Fruit fly (Drosophila melanogaster): Measurements from ENCODE around the gene CG17078.

Gene CG17078

DNA sequence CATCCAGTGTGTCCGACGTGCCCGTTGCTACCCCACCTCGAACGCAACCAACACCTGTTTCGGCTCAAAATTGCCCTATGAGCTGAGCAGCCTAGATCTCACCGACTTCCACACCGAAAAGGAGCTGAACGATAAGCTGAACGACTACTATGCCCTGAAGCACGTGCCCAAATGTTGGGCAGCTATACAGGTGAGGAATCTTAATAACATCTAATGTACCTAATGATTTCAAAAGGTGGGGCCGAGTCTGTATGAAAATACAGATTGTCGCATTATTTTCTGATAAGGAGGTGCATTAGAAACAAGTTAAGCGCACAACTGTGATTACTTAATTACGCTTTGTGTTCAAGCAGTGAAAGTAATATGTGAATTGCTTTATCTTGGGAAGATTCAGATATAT lies at the start of gene CG17078:
Gene CG17078, minus strand, starts transcription at position 101 of the 400 bp plus-strand sequence.
- no peak for TF ChIP-seq CG17801 (GFP tag; optimal IDR thresholded peaks at IDR 0.05; ENCODE audit: partially characterized antibody)

DNA sequence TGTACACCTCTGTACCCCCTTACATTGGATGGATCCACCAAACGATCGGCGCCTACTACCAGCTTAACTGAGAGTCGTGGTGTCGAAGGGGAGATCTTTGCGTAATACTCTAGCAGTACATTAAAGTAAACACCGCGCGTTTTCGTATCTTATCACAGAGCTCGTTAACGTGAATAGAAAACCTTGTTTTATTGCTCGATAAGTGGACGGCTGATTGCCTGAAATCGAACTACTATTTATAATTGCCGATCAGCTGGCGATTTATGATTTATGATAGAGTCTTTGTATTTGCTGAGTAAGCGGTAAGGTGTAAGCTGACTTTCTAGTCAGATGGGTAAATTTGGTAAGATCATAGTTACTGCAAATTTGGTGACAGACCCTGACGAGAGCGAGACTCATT lies 44.9 kb upstream of the CG17078 start:
- TF ChIP-seq CG17801 (GFP tag; optimal IDR thresholded peaks at IDR 0.05; ENCODE audit: partially characterized antibody), result no peak

DNA sequence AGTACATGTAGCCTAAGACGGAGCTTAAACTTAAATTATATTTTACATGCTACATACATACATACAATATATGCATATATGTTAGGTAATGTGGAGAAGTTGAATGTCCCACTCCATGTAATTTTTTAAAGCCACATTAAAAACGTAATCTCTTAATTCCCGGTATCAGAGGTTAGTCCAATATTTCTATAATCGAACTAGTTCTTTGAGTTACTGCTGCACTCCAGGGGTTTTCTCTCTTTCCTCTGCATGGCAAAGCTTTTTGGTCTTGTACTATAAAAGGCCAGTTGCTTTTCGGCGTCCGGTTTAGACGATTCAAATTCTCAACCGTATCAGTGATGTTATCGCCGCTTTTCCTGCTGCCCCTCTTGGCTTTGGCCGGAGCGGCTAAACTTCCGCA lies 43.8 kb upstream of the CG17078 start, which contains the start of gene CG33127:
Gene CG33127, plus strand, starts transcription at position 309 of the 400 bp plus-strand sequence.
- no peak for TF ChIP-seq CG17801 (GFP tag; optimal IDR thresholded peaks at IDR 0.05; ENCODE audit: partially characterized antibody)

DNA sequence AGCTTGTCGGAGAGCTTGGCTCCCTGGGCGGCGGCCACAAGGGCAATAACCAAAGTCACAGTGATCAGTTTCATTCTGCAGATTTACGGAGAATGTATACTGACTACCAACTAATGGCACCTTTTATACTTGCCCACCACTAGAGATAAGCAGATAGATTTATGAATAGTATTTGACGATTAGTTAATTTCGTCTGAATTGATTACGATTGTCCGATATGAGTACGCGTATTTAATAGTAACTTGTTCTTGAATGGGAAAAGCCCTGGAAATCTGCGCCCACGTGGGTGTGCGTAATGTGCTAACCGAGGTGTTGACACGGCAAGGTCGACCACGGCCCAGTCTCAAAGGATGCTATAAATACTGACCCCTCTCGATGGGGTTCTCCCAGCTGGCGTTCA lies 43.1 kb upstream of the CG17078 start, which contains the start of gene CG11911:
Gene CG11911, minus strand, starts transcription at position 101 of the 400 bp plus-strand sequence.
- TF ChIP-seq CG17801 (GFP tag; optimal IDR thresholded peaks at IDR 0.05; ENCODE audit: partially characterized antibody), result no peak

DNA sequence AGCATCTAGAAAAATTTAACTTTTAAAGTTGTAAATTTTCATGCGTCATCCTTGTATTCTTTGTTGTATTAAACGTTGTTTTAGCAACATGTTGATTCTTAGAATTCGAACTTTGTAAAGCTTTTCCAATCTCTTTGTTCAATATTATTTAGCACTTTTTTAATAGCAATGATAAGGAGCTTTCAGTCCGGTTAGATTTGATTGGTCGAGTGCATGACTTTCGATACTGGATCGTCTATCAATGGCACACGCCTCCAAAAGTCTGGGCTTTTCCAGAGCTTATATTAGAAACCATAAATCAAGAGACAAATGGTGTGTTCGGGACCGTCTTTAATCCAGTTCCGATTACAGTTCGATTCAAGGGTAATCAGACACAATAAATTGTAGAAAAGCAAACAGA lies 41.7 kb upstream of the CG17078 start:
- no peak for TF ChIP-seq CG17801 (GFP tag; optimal IDR thresholded peaks at IDR 0.05; ENCODE audit: partially characterized antibody)

DNA sequence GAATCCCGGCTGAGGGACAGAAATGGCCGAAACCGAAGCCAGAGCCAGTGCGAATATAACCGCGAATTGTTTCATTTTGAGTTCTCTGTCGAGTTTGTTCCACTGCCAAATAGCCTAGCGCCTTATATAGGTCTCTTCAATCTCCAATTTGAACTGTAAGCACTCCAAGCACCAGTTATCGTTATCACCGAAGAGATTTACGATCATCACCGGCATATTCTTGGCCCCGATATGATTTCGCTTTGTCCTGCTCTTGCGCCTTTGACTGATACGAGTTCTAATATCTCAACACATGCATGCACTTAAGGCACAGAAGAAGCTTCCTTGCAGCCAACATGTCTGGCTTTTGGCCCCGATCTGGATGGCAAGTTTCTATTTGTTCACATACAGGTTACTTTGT lies 41.1 kb upstream of the CG17078 start, which contains the start of gene CG11912:
Gene CG11912, minus strand, starts transcription at position 101 of the 400 bp plus-strand sequence.
- TF ChIP-seq CG17801 (GFP tag; optimal IDR thresholded peaks at IDR 0.05; ENCODE audit: partially characterized antibody), result no peak

DNA sequence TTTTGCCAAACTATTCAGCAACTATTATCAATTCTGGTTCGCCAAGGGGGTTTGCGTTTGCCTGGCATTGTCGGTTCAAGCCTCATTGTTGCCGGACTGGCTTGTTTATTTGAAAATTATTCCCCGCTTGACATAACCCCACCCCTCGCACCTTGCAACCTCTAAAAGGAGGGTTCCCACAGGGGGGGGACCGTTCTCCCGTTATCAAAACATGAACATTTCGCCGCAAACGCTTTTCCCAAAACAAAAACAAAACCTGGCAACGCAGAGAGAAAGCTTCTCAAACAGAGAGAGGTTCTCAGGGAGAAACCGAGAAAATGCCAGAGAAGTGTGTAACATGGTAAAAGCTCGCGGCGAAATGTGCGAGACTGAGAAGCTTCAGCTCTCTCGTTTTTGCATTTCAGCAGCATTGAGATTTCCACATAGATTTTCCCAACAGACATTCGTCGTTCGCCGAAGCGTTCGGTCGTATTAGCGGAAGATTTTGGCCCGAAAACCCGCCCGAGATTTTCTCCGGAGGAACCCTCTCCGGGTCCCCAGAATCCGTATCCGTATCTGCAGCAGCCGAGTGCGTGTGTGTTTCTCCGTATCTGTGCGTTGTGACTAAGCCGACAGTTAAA lies 31.9 kb upstream of the CG17078 start:
- no peak for TF ChIP-seq CG17801 (GFP tag; optimal IDR thresholded peaks at IDR 0.05; ENCODE audit: partially characterized antibody)

DNA sequence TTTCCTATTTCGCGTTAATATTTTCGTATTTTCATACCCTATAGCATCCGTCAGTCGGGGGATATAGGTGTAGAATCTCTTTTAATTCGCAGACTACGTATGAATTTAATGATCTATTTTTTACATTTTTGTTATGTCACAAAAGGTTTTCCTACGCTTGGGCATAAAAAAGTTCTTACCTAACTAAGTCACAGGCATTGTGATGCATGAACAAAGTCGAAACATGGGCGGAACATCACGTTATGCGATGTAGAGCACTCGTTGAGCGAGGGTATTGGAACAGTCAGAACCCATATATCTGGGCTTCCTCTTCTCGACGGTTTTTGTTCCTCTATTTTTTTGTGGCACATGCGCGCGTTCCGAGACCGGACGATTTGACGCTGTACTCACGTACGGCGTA lies 31.1 kb upstream of the CG17078 start:
- TF ChIP-seq CG17801 (GFP tag; optimal IDR thresholded peaks at IDR 0.05; ENCODE audit: partially characterized antibody), result peak; percentile 4

DNA sequence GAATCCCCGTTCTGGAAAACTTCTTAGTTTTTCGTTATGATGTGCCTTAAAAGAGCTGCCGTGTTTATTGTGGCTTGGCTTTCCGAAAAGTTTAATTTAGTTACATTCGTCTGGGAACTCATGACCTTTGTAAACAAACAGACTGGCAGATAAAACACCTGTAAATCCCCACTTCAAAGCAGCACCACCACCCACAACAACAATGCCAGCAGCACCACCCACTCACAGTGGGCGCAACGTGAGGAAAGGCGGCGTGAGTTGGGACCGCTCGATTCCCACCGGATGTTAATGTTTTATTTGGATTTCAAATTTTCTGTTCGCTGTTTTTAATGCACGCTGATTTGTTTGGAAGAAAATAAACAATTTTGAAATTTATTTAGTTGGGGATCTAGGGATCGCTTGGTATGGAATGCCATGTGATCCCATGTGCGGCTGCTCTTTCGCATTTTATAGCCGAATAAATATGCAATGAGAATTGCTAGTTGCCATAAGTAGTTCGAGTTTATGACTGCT lies 30.2 kb upstream of the CG17078 start:
- TF ChIP-seq CG17801 (GFP tag; optimal IDR thresholded peaks at IDR 0.05; ENCODE audit: partially characterized antibody), result no peak

DNA sequence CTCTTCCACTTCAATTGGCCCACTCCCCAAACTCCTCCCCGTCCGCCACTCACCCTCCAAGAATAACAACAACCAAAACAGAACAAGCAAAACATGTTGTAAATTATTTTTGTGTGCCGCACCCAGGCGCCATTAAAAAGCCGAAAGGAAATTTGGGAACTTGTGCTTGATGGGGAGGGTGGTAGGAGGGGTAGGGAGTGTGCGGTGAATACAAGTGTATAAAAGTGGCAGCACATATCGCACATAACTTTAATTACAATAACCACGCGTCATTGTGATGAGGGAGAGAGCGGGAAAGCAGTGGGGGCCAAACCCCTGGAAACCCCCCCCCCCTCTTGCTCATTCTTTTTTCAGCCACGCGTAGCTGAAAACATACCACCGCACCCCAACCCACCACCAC lies 29.1 kb upstream of the CG17078 start:
- no peak for TF ChIP-seq CG17801 (GFP tag; optimal IDR thresholded peaks at IDR 0.05; ENCODE audit: partially characterized antibody)

DNA sequence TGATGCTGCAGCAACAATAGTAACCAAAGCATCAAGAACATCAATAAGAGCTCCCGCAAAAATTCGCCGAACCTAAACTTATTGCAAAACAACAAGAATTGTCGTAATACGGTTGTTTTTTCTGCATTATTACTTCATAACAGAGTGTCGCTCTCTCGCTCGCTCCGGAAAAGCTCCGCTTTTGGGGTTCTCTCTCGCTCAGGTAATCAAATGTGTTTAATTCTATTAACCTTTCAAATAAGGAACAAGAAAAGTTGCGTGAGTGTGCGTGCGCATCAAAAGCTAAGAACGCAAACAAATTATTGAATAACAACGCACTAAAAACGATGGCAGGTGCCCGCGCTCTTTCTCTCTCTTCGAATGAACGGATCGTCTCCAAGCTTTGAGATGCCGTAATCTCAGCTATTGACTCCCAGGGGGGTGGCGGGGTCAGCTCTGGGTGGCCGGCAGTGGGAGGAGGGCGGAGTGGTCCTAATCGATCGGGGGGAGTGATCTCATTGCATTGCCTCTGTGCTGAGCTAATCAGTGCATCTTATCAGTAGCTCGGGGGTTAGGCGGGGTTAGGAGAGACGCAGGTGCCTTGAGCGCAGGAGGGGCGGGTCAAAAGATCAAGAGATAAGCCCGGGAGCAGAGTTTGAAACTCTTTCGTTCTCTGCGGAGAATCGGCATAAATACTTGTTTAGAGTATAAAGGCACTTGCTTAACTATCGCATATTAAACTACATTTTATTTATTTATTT lies 28.3 kb upstream of the CG17078 start:
- no peak for TF ChIP-seq CG17801 (GFP tag; optimal IDR thresholded peaks at IDR 0.05; ENCODE audit: partially characterized antibody)

DNA sequence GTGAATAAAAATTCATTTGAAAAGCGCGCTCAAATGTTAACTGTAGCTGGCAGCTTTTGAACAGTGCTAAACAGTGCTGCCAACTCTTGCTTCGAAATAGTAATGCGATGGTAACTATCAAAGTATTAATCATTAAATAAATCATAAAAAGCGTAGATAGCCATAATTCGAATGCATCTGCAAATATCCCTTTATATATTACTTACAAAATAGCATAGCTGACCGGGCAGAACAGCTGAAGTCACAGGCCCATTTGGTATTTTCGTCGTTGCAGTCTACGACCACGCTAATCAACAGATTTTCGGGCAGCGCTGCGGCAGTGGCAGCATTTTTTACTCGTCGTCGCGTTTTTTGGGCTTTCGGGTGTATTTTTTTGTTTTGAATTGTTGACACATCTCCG lies 27.6 kb upstream of the CG17078 start, which contains the start of gene Plc21C:
Gene Plc21C, plus strand, starts transcription at position 290 of the 400 bp plus-strand sequence.
- peak; percentile 68 for TF ChIP-seq CG17801 (GFP tag; optimal IDR thresholded peaks at IDR 0.05; ENCODE audit: partially characterized antibody)

DNA sequence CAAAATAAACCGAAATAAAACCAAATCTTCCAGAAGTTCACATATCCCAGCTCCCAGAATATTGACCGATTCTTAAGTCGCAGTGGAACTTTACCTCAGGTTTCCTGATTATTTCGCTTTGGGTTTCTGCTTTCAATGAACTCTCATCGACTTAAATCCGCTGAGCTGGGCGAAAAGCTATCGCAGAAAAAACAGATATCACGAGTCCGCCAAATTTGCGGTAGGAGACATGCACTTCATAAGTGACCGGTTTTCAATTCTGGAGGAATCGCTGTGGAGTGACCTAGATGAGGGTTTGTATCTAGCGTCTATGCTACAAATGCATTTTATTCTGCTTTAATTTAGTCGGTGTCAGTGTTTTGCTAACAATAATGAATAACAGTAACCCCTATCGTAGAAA lies 27.2 kb upstream of the CG17078 start:
- no peak for TF ChIP-seq CG17801 (GFP tag; optimal IDR thresholded peaks at IDR 0.05; ENCODE audit: partially characterized antibody)

DNA sequence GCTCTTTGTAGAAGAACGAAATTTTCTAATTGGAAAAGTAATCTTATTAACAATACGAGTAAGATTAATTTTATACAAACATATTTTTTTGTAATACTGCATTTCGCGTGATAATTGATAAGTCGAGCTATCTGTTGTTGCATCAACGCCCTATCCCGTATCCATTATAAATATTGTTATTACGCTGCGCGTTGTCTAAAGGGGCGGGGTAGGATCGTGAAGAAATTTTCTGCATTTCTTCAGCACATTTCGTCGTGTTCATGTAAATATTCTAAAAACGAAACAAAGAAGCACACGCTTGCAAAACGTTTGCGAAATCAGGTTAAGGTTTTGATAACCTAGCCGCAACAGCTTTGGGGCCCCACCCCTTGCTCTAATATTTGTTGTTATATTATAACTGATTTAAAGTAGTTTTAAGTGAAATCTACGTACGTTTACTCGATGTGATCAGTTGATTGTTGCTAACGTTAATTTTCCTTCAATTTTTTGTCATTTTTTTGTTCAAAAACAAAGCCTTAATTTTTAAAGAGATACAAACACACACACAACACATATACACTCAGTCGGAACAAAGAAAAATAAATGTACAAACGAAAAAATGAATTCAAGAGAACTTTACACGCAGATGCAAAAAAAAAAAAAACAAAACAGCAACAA lies 25.4 kb upstream of the CG17078 start:
- no peak for TF ChIP-seq CG17801 (GFP tag; optimal IDR thresholded peaks at IDR 0.05; ENCODE audit: partially characterized antibody)

DNA sequence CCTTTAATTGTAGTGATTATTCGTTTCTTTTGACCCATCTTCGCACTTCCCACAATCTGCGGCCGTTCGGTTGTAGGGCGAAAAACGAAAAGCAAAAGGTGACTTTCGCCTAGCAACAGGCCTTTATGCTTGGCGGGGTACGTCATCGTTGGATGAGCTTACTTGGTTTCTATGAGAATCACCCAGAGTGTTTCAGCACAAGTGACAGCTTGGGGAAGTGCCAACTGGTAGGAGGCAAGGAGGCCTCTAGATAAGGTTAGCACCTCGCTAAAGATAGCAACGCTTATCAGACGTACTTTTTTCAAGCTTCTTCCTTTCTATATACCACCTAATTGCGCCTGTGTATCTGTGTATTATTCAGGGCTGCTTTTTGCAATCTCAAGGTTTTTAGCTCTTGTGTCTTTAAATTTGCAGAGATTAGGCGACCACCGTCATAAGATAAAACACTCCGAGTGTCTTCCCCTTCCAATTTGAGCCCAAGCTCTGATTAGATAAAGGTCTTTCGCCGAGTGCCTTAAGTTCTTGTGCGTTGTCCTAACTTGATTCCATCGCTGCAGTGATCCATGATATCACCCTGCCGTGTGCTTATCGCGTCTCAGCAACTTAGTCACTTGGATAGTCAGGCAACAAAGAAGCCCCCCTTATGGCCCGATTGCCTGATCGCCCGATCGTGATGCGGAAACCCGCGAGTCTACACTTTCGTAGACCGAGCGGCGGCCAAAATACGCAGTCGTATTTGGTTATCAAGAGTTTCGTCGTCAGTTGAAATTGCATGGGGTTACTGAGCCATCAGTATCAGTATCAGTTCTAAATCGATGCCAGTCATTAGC lies 23.1 kb upstream of the CG17078 start:
- no peak for TF ChIP-seq CG17801 (GFP tag; optimal IDR thresholded peaks at IDR 0.05; ENCODE audit: partially characterized antibody)

Measured in ovary, adult (tissue).